Worm (Caenorhabditis elegans) whole organism, L1 larva: ENCODE measurements around the gene K10B4.3.

Experiments
- C04F5.9 ChIP-seq: sonication (generic microtip); optimal IDR thresholded peaks from 2 replicates; lab custom pipeline; 2016; ENCODE audit warnings: missing genetic modification characterization, missing compliant biosample characterization
- F16B12.6 ChIP-seq: fragments of 150-350 bp; optimal IDR thresholded peaks from 2 replicates; lab custom pipeline; 2014; ENCODE audit warnings: missing biosample characterization, missing genetic modification characterization
- aha-1 ChIP-seq: fragments of 150-350 bp; optimal IDR thresholded peaks from 2 replicates; lab custom pipeline; 2014; ENCODE audit warnings: missing biosample characterization, missing genetic modification characterization
- blmp-1 ChIP-seq: fragments of 150-350 bp; optimal IDR thresholded peaks from 2 replicates; lab custom pipeline; 2014; ENCODE audit warnings: missing biosample characterization, missing genetic modification characterization
- ceh-63 ChIP-seq: fragments of 200-800 bp; sonication (Bioruptor generic); optimal IDR thresholded peaks from 2 replicates; lab custom pipeline; 2018; ENCODE audit warnings: mild to moderate bottlenecking, missing genetic modification characterization, missing compliant biosample characterization
- dpl-1 ChIP-seq, 3 experiments: fragments of 150-350 bp in 2 of 3; sonication (generic microtip) in 1 of 3; optimal IDR thresholded peaks; 2 replicates each; lab custom pipeline; 2014 to 2017; ENCODE audit warnings: missing biosample characterization in 3 of 3, missing genetic modification characterization in 3 of 3, missing genetic modification reagents in 3 of 3
- dsc-1 ChIP-seq: sonication (generic microtip); optimal IDR thresholded peaks from 2 replicates; lab custom pipeline; 2016; ENCODE audit warnings: mild to moderate bottlenecking, missing genetic modification characterization, missing compliant biosample characterization
- efl-1 ChIP-seq, 4 experiments: fragments of 150-350 bp; optimal IDR thresholded peaks in 3 of 4; peaks in 1 of 4; 1 replicate in 1 of 4; 2 replicates in 3 of 4; lab custom pipeline; 2014; ENCODE audit warnings: missing biosample characterization in 2 of 4, missing genetic modification characterization in 2 of 4, missing genetic modification reagents in 2 of 4
- egl-27 ChIP-seq, 2 experiments: fragments of 150-350 bp in 1 of 2; sonication (generic microtip); optimal IDR thresholded peaks; 3 replicates each; lab custom pipeline; 2017 to 2018; ENCODE audit warnings: missing biosample characterization in 2 of 2, missing genetic modification characterization in 2 of 2, missing genetic modification reagents in 2 of 2
- elt-2 ChIP-seq: sonication (generic microtip); optimal IDR thresholded peaks from 2 replicates; lab custom pipeline; 2016; ENCODE audit warnings: missing genetic modification characterization, mild to moderate bottlenecking, inconsistent platforms, missing compliant biosample characterization, missing genetic modification reagents
- elt-3 ChIP-seq, 6 experiments: fragments of 150-350 bp in 1 of 6; sonication (generic microtip); optimal IDR thresholded peaks; 2 replicates each; lab custom pipeline; 2017 to 2018; ENCODE audit warnings: missing biosample characterization in 6 of 6, missing genetic modification characterization in 6 of 6, inconsistent platforms in 1 of 6
- ets-5 ChIP-seq: fragments of 200-800 bp; sonication (Bioruptor generic); IDR thresholded peaks from 2 replicates; pipeline ENCODE4 v1.3.6; 2022; ENCODE audit warnings: missing genetic modification characterization, missing compliant biosample characterization
- fkh-10 ChIP-seq: sonication (generic microtip); optimal IDR thresholded peaks from 2 replicates; lab custom pipeline; 2017; ENCODE audit warnings: missing biosample characterization, missing genetic modification reagents, missing genetic modification characterization
- fkh-8 ChIP-seq: sonication (generic microtip); optimal IDR thresholded peaks from 2 replicates; lab custom pipeline; 2016; ENCODE audit warnings: mild to moderate bottlenecking, missing genetic modification characterization, missing compliant biosample characterization
- lin-13 ChIP-seq: fragments of 150-350 bp; optimal IDR thresholded peaks from 2 replicates; lab custom pipeline; 2014; ENCODE audit warnings: missing biosample characterization, missing genetic modification reagents, missing genetic modification characterization
- lin-14 ChIP-seq: fragments of 200-800 bp; sonication (Bioruptor generic); optimal IDR thresholded peaks from 2 replicates; lab custom pipeline; 2018; ENCODE audit warnings: mild to moderate bottlenecking, missing genetic modification characterization, moderate library complexity, missing compliant biosample characterization
- lin-39 ChIP-seq: fragments of 150-350 bp; optimal IDR thresholded peaks from 2 replicates; lab custom pipeline; 2014; ENCODE audit warnings: missing biosample characterization, missing genetic modification reagents, missing genetic modification characterization
- lir-3 ChIP-seq: sonication (generic microtip); optimal IDR thresholded peaks from 2 replicates; lab custom pipeline; 2016; ENCODE audit warnings: mild to moderate bottlenecking, missing genetic modification characterization, moderate library complexity, missing compliant biosample characterization; ENCODE audit not compliant: poor library complexity
- lsy-2 ChIP-seq, 2 experiments: fragments of 150-350 bp; optimal IDR thresholded peaks; 2 replicates each; lab custom pipeline; 2014; ENCODE audit warnings: missing biosample characterization in 2 of 2, missing genetic modification characterization in 2 of 2
- mep-1 ChIP-seq: fragments of 150-350 bp; optimal IDR thresholded peaks from 2 replicates; lab custom pipeline; 2014; ENCODE audit warnings: missing biosample characterization, missing genetic modification characterization
- nhr-11 ChIP-seq: fragments of 150-350 bp; optimal IDR thresholded peaks from 2 replicates; lab custom pipeline; 2014; ENCODE audit warnings: missing biosample characterization, missing genetic modification characterization
- nhr-20 ChIP-seq: sonication (generic microtip); optimal IDR thresholded peaks from 2 replicates; lab custom pipeline; 2016; ENCODE audit warnings: mild to moderate bottlenecking, missing genetic modification characterization, missing compliant biosample characterization
- nhr-237 ChIP-seq: fragments of 150-350 bp; optimal IDR thresholded peaks from 2 replicates; lab custom pipeline; 2014; ENCODE audit warnings: missing biosample characterization, missing genetic modification characterization
- nhr-47 ChIP-seq: sonication (generic microtip); optimal IDR thresholded peaks from 2 replicates; lab custom pipeline; 2016; ENCODE audit warnings: mild to moderate bottlenecking, missing genetic modification characterization, moderate library complexity, missing compliant biosample characterization
- nhr-71 ChIP-seq: sonication (generic microtip); optimal IDR thresholded peaks from 2 replicates; lab custom pipeline; 2016; ENCODE audit warnings: mild to moderate bottlenecking, missing genetic modification characterization, moderate library complexity, missing compliant biosample characterization
- nhr-77 ChIP-seq: fragments of 150-350 bp; optimal IDR thresholded peaks from 2 replicates; lab custom pipeline; 2014; ENCODE audit warnings: missing biosample characterization, missing genetic modification characterization
- nhr-85 ChIP-seq: sonication (generic microtip); peaks from one replicate; lab custom pipeline; 2016; ENCODE audit warnings: missing genetic modification characterization, inconsistent platforms, missing compliant biosample characterization
- pag-3 ChIP-seq: sonication (generic microtip); optimal IDR thresholded peaks from 2 replicates; lab custom pipeline; 2017; ENCODE audit warnings: missing genetic modification characterization, mild to moderate bottlenecking, missing compliant biosample characterization, antibody characterized with exemption, borderline replicate concordance; ENCODE audit not compliant: insufficient read depth
- pax-3 ChIP-seq: fragments of 200-800 bp; sonication (Bioruptor generic); optimal IDR thresholded peaks from 2 replicates; lab custom pipeline; 2018; ENCODE audit warnings: mild to moderate bottlenecking, missing genetic modification characterization, moderate library complexity, missing compliant biosample characterization
- snu-23 ChIP-seq: sonication (generic microtip); optimal IDR thresholded peaks from 2 replicates; lab custom pipeline; 2016; ENCODE audit warnings: missing genetic modification characterization, missing compliant biosample characterization
- swsn-7 ChIP-seq: sonication (generic microtip); optimal IDR thresholded peaks from 2 replicates; lab custom pipeline; 2016; ENCODE audit warnings: missing genetic modification characterization, missing compliant biosample characterization
- tbx-2 ChIP-seq: sonication (generic microtip); optimal IDR thresholded peaks from 2 replicates; lab custom pipeline; 2016; ENCODE audit warnings: missing genetic modification characterization, missing compliant biosample characterization
- unc-86 ChIP-seq: sonication (generic microtip); optimal IDR thresholded peaks from 2 replicates; lab custom pipeline; 2016; ENCODE audit warnings: missing genetic modification characterization, missing compliant biosample characterization
- unc-98 ChIP-seq: fragments of 200-800 bp; sonication (Bioruptor generic); IDR thresholded peaks from 2 replicates; pipeline ENCODE4 v1.3.6; 2022; ENCODE audit warnings: missing genetic modification characterization, missing compliant biosample characterization
- zag-1 ChIP-seq: fragments of 150-350 bp; optimal IDR thresholded peaks from 2 replicates; lab custom pipeline; 2014; ENCODE audit warnings: missing biosample characterization, missing genetic modification characterization
- zip-4 ChIP-seq: fragments of 200-800 bp; sonication (Bioruptor generic); optimal IDR thresholded peaks from 2 replicates; lab custom pipeline; 2018; ENCODE audit warnings: mild to moderate bottlenecking, missing genetic modification characterization, moderate library complexity, missing compliant biosample characterization
- ztf-4 ChIP-seq: fragments of 150-350 bp; optimal IDR thresholded peaks from 2 replicates; lab custom pipeline; 2014; ENCODE audit warnings: missing biosample characterization, missing genetic modification characterization

The K10B4.3 gene

DNA sequence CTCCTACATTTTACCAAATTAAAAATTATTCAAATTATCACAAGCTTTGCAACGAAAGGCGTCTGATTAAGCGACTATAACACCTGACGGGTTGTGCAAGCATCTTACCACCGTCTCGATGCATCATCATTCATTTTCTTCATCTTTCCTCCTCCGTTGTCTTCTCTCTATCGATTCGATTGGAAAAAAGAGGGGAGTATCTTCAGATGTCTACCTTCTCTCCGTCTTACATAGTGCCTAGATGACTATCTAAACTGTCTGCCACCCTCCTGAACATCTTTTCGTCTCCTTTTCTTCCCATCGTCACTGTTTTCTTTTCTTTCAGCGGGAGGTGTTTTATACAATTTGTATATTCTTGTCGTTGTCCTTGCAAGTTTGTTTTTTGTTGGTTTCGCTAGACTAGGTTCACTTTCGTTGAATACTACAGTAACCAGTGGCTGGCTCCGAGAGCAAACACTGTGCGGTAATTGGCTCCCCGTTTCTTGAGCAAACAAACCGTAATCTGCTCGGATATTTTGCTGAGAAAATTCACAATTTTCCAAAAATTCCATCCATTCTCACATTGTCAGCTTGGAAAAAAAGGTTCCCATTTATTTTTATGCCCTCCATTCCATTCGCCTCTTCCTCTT, 38.4 kb upstream of the K10B4.3 start (continued):
- no peak for TF ChIP-seq nhr-11 (tag; lab: Kevin White, UChicago)
- peak; percentile 7 for TF ChIP-seq nhr-47 (tag; lab: Kevin White, UChicago)
- TF ChIP-seq ets-5 (GFP tag; lab: Robert Waterston, UW): no peak
- TF ChIP-seq F16B12.6 (tag; lab: Kevin White, UChicago): no peak
- TF ChIP-seq, all 84 proteins: peak for 20

DNA sequence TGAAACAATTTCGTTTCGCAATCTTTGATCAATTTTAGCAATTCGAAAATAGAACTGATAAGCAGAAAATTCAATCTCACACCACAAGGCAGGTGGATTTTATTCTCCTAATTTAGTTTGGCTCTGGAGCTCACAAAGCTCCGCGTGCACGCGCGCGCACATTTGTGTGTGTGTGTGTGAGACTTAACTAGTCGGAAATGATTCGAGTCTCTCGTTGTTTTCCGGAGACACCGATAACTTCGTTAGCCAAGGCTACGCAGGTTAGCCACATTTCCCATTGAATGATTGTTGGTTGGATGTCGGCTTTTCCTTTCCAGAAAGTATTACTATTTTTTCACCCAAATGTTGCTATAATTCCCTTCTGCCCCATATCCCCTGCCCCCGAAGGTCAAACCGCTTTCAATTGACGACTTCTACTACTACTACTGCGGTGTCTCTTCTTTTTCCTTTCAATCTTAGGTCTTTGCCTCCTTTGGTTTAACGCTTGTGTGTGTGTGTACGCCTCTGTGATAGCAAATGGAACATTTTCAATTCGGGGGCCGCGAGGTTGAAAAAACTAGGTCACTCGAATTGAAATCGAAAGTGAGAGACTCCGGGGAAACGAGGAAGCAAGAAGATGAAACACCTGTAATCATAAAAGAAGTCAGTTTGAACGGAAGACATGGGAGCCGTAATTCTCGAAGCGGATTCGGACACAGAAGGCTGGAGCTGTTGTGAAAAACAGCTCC, 37.1 kb upstream of the K10B4.3 start:
- no peak for TF ChIP-seq fkh-10
- no peak for TF ChIP-seq lsy-2 (tag; optimal IDR thresholded peaks at IDR 0.05; lab: Kevin White, UChicago)
- TF ChIP-seq ceh-63 (GFP tag; lab: Kevin White, UChicago): no peak
- TF ChIP-seq C04F5.9 (tag; lab: Kevin White, UChicago): no peak
- TF ChIP-seq elt-2 (tag; lab: Kevin White, UChicago): no peak
- no peak for TF ChIP-seq lin-13 (GFP tag; lab: Kevin White, UChicago)
- TF ChIP-seq lir-3 (tag; lab: Kevin White, UChicago): no peak
- no peak for TF ChIP-seq zip-4 (GFP tag; lab: Kevin White, UChicago)
- peak; percentile 44 for TF ChIP-seq nhr-47 (tag; lab: Kevin White, UChicago)
- peak in 1 of 6 experiments; percentile 17 for TF ChIP-seq elt-3 (tag; optimal IDR thresholded peaks at IDR 0.05; lab: Kevin White, UChicago)
- TF ChIP-seq lin-14 (GFP tag; lab: Kevin White, UChicago): peak; percentile 61
- TF ChIP-seq dsc-1 (tag; lab: Kevin White, UChicago): no peak
- TF ChIP-seq fkh-8 (tag; lab: Kevin White, UChicago): peak; percentile 76
- no peak for TF ChIP-seq snu-23 (GFP tag; lab: Kevin White, UChicago)
- no peak for TF ChIP-seq unc-98 (GFP tag; lab: Robert Waterston, UW)
- no peak for TF ChIP-seq zag-1 (tag; lab: Kevin White, UChicago)
- TF ChIP-seq blmp-1 (tag; lab: Kevin White, UChicago): peak; percentile 98
- no peak for TF ChIP-seq aha-1
- TF ChIP-seq nhr-85: peak; percentile 27
- peak; percentile 6 for TF ChIP-seq swsn-7 (tag; lab: Kevin White, UChicago)
- no peak for TF ChIP-seq efl-1 (optimal IDR thresholded peaks at IDR 0.05; lab: Kevin White, UChicago)
- no peak for TF ChIP-seq efl-1 (GFP tag; optimal IDR thresholded peaks at IDR 0.05 in 1 of 2; lab: Kevin White, UChicago)
- TF ChIP-seq pag-3: no peak
- TF ChIP-seq nhr-77 (tag; lab: Kevin White, UChicago): no peak
- TF ChIP-seq ztf-4 (tag; lab: Kevin White, UChicago): no peak
- peak; percentile 58 for TF ChIP-seq nhr-71 (tag; lab: Kevin White, UChicago)
- no peak for TF ChIP-seq egl-27 (tag; optimal IDR thresholded peaks at IDR 0.05; lab: Kevin White, UChicago)
- no peak for TF ChIP-seq unc-86 (tag; lab: Kevin White, UChicago)
- no peak for TF ChIP-seq pax-3 (tag; lab: Kevin White, UChicago)
- no peak for TF ChIP-seq ets-5 (GFP tag; lab: Robert Waterston, UW)
- TF ChIP-seq tbx-2: peak; percentile 22
- TF ChIP-seq nhr-237 (tag; lab: Kevin White, UChicago): no peak
- no peak for TF ChIP-seq nhr-20
- TF ChIP-seq dpl-1 (GFP tag; optimal IDR thresholded peaks at IDR 0.05; lab: Kevin White, UChicago): no peak
- TF ChIP-seq mep-1: no peak
- TF ChIP-seq lin-39 (tag; lab: Kevin White, UChicago): no peak
